Worm (Caenorhabditis elegans): Measurements from ENCODE around the gene gipc-1.

ce11 chrIII:4873395-4873794 is 2.8 kb downstream of the gipc-1 start:
- TF ChIP-seq med-1 (GFP tag; optimal IDR thresholded peaks at IDR 0.05; ENCODE audit: insufficient read depth): no peak
- TF ChIP-seq klf-2 (GFP tag; conservative IDR thresholded peaks at IDR 0.05): no peak
